Fruit fly (Drosophila melanogaster) whole organism, embryonic: ENCODE results near the gene CG4462.
A peak's percentile ranks its signal among the peaks of the same experiment; 100 is the strongest.

Experiments used
- Adf1 ChIP-seq: fragments of 200-800 bp; sonication (Bioruptor generic); IDR thresholded peaks from 2 replicates; pipeline ENCODE4 v1.3.6; 2022; ENCODE audit warnings: missing biosample characterization, missing genetic modification characterization
- Aef1 ChIP-seq: fragments of 200-800 bp; sonication (Bioruptor generic); IDR thresholded peaks from 3 replicates; pipeline ENCODE4 v1.3.6; 2022; ENCODE audit warnings: missing biosample characterization, missing genetic modification characterization
- CG11093 ChIP-seq: fragments of 200-800 bp; sonication (Bioruptor generic); IDR thresholded peaks from 3 replicates; pipeline ENCODE4 v1.3.6; 2022; ENCODE audit warnings: missing biosample characterization, missing genetic modification characterization
- CG11398 ChIP-seq: fragments of 200-800 bp; sonication (Bioruptor generic); optimal IDR thresholded peaks from 2 replicates; lab custom pipeline; 2016; ENCODE audit warnings: missing biosample characterization, missing genetic modification characterization
- CG1233 ChIP-seq: fragments of 200-800 bp; sonication (Bioruptor generic); optimal IDR thresholded peaks from 4 replicates; lab custom pipeline; 2018; ENCODE audit warnings: missing biosample characterization, mild to moderate bottlenecking, missing genetic modification characterization
- CG12659 ChIP-seq: fragments of 200-800 bp; sonication (Bioruptor generic); optimal IDR thresholded peaks from 3 replicates; lab custom pipeline; 2017; ENCODE audit warnings: mild to moderate bottlenecking, missing biosample characterization, missing genetic modification reagents, missing genetic modification characterization
- CG13775 ChIP-seq: fragments of 200-800 bp; sonication (Bioruptor generic); optimal IDR thresholded peaks from 3 replicates; lab custom pipeline; 2017; ENCODE audit warnings: missing biosample characterization, mild to moderate bottlenecking, missing genetic modification characterization
- CG14050 ChIP-seq: fragments of 200-800 bp; sonication (Bioruptor generic); IDR thresholded peaks from 3 replicates; pipeline ENCODE4 v1.3.6; 2022; ENCODE audit warnings: missing biosample characterization, missing genetic modification characterization
- CG15514 ChIP-seq: fragments of 200-800 bp; sonication (Bioruptor generic); optimal IDR thresholded peaks from 3 replicates; lab custom pipeline; 2017; ENCODE audit warnings: missing biosample characterization, missing genetic modification characterization, mild to moderate bottlenecking, moderate library complexity, missing genetic modification reagents
- CG16813 ChIP-seq: fragments of 200-800 bp; sonication (Bioruptor generic); IDR thresholded peaks from 3 replicates; pipeline ENCODE4 v1.3.6; 2022; ENCODE audit warnings: missing biosample characterization, missing genetic modification characterization; ENCODE audit not compliant: partially characterized antibody
- CG18599 ChIP-seq: fragments of 200-800 bp; sonication (Bioruptor generic); optimal IDR thresholded peaks from 3 replicates; lab custom pipeline; 2017; ENCODE audit warnings: missing biosample characterization, missing genetic modification characterization, mild to moderate bottlenecking, moderate library complexity, missing genetic modification reagents
- CG42726 ChIP-seq: fragments of 200-800 bp; sonication (Bioruptor generic); IDR thresholded peaks from 2 replicates; pipeline ENCODE4 v1.3.6; 2022; ENCODE audit warnings: missing biosample characterization, missing genetic modification characterization; ENCODE audit not compliant: partially characterized antibody
- CG4360 ChIP-seq: fragments of 200-800 bp; sonication (Bioruptor generic); IDR thresholded peaks from 2 replicates; pipeline ENCODE4 v1.3.6; 2022; ENCODE audit warnings: missing biosample characterization, missing genetic modification characterization
- CG4424 ChIP-seq: fragments of 200-800 bp; sonication (Bioruptor generic); optimal IDR thresholded peaks from 3 replicates; lab custom pipeline; 2016; ENCODE audit warnings: missing biosample characterization, missing genetic modification characterization
- CG6272 ChIP-seq: fragments of 200-800 bp; sonication (Bioruptor generic); IDR thresholded peaks from 2 replicates; pipeline ENCODE4 v1.3.6; 2022; ENCODE audit warnings: missing biosample characterization, missing genetic modification characterization
- CG9932 ChIP-seq: fragments of 200-800 bp; sonication (Bioruptor generic); IDR thresholded peaks from 2 replicates; pipeline ENCODE4 v1.3.6; 2022; ENCODE audit warnings: missing biosample characterization, missing genetic modification characterization
- CoRest ChIP-seq: fragments of 200-800 bp; sonication (Bioruptor generic); optimal IDR thresholded peaks from 3 replicates; lab custom pipeline; 2018; ENCODE audit warnings: missing biosample characterization, mild to moderate bottlenecking, missing genetic modification characterization, moderate library complexity
- Dip2 ChIP-seq: fragments of 200-800 bp; sonication (Bioruptor generic); IDR thresholded peaks from 2 replicates; pipeline ENCODE4 v1.3.6; 2022; ENCODE audit warnings: missing biosample characterization, missing genetic modification characterization
- Doc2 ChIP-seq: fragments of 200-800 bp; sonication (Bioruptor generic); IDR thresholded peaks from 2 replicates; pipeline ENCODE4 v1.3.6; 2022; ENCODE audit warnings: missing biosample characterization, missing genetic modification characterization
- Dp ChIP-seq: fragments of 200-800 bp; sonication (Bioruptor generic); optimal IDR thresholded peaks from 2 replicates; lab custom pipeline; 2018; ENCODE audit warnings: missing biosample characterization, mild to moderate bottlenecking, missing genetic modification characterization, moderate library complexity
- Dref ChIP-seq: fragments of 200-800 bp; sonication (Bioruptor generic); IDR thresholded peaks from 2 replicates; pipeline ENCODE4 v1.3.6; 2022; ENCODE audit warnings: missing biosample characterization, missing genetic modification characterization
- E2f2 ChIP-seq: fragments of 200-800 bp; sonication (Bioruptor generic); IDR thresholded peaks from 2 replicates; pipeline ENCODE4 v1.3.6; 2022; ENCODE audit warnings: missing biosample characterization, missing genetic modification characterization
- HLH3B ChIP-seq: fragments of 200-800 bp; sonication (Bioruptor generic); IDR thresholded peaks from 2 replicates; pipeline ENCODE4 v1.3.6; 2022; ENCODE audit warnings: missing biosample characterization, missing genetic modification characterization
- Hr3 ChIP-seq: fragments of 200-800 bp; sonication (Bioruptor generic); optimal IDR thresholded peaks from 3 replicates; lab custom pipeline; 2016; ENCODE audit warnings: missing biosample characterization, missing genetic modification characterization
- Hr51 ChIP-seq, 2 experiments: fragments of 200-800 bp; sonication (Bioruptor generic); optimal IDR thresholded peaks; 2 replicates in 1 of 2; 3 replicates in 1 of 2; lab custom pipeline; 2016 to 2018; ENCODE audit warnings: missing biosample characterization in 2 of 2, missing genetic modification characterization in 2 of 2, mild to moderate bottlenecking in 1 of 2, moderate library complexity in 1 of 2
- Jarid2 ChIP-seq: fragments of 200-800 bp; sonication (Bioruptor generic); optimal IDR thresholded peaks from 3 replicates; lab custom pipeline; 2017; ENCODE audit warnings: mild to moderate bottlenecking, missing biosample characterization, missing genetic modification reagents, missing genetic modification characterization
- Nf-YC ChIP-seq: fragments of 200-800 bp; optimal IDR thresholded peaks from 3 replicates; lab custom pipeline; 2019; ENCODE audit warnings: missing biosample characterization, mild to moderate bottlenecking, missing genetic modification characterization, moderate library complexity
- Sox100B ChIP-seq: fragments of 200-800 bp; sonication (Bioruptor generic); optimal IDR thresholded peaks from 3 replicates; lab custom pipeline; 2018; ENCODE audit warnings: missing biosample characterization, mild to moderate bottlenecking, missing genetic modification characterization
- Sox102F ChIP-seq: fragments of 200-800 bp; sonication (Bioruptor generic); optimal IDR thresholded peaks from 2 replicates; lab custom pipeline; 2018; ENCODE audit warnings: missing biosample characterization, mild to moderate bottlenecking, missing genetic modification characterization, moderate library complexity
- Usf ChIP-seq: fragments of 200-800 bp; sonication (Bioruptor generic); optimal IDR thresholded peaks from 2 replicates; lab custom pipeline; 2017; ENCODE audit warnings: missing genotype, missing biosample characterization, missing genetic modification characterization
- abd-A ChIP-seq: fragments of 200-800 bp; sonication (Bioruptor generic); optimal IDR thresholded peaks from 3 replicates; lab custom pipeline; 2019; ENCODE audit warnings: missing biosample characterization, mild to moderate bottlenecking, missing genetic modification characterization, moderate library complexity
- bab2 ChIP-seq: fragments of 200-800 bp; sonication (Bioruptor generic); optimal IDR thresholded peaks from 2 replicates; lab custom pipeline; 2016; ENCODE audit warnings: missing biosample characterization, missing genetic modification characterization
- bowl ChIP-seq: fragments of 200-800 bp; sonication (Bioruptor generic); IDR thresholded peaks from 2 replicates; pipeline ENCODE4 v1.3.6; 2022; ENCODE audit warnings: missing biosample characterization, missing genetic modification characterization
- cas ChIP-seq: fragments of 200-800 bp; sonication (Bioruptor generic); IDR thresholded peaks from 2 replicates; pipeline ENCODE4 v1.3.6; 2022; ENCODE audit warnings: missing biosample characterization, missing genetic modification characterization
- dmrt99B ChIP-seq: fragments of 200-800 bp; sonication (Bioruptor generic); optimal IDR thresholded peaks from 2 replicates; lab custom pipeline; 2018; ENCODE audit warnings: missing biosample characterization, mild to moderate bottlenecking, missing genetic modification characterization, moderate library complexity
- eve ChIP-seq, 2 experiments: fragments of >200 bp; optimal IDR thresholded peaks; 2 replicates each; lab custom pipeline; 2017; ENCODE audit warnings: missing biosample characterization in 2 of 2, missing genetic modification characterization in 2 of 2
- fd64A ChIP-seq: fragments of 200-800 bp; sonication (Bioruptor generic); optimal IDR thresholded peaks from 3 replicates; lab custom pipeline; 2018; ENCODE audit warnings: missing biosample characterization, mild to moderate bottlenecking, missing genetic modification characterization
- gcm ChIP-seq: fragments of 200-800 bp; sonication (Bioruptor generic); optimal IDR thresholded peaks from 2 replicates; lab custom pipeline; 2019; ENCODE audit warnings: missing biosample characterization, mild to moderate bottlenecking, missing genetic modification characterization, moderate library complexity
- gcm2 ChIP-seq: fragments of 200-800 bp; sonication (Bioruptor generic); optimal IDR thresholded peaks from 2 replicates; lab custom pipeline; 2016; ENCODE audit warnings: missing biosample characterization, missing genetic modification characterization
- gsb-n ChIP-seq: fragments of 200-800 bp; sonication (Bioruptor generic); optimal IDR thresholded peaks from 3 replicates; lab custom pipeline; 2018; ENCODE audit warnings: missing biosample characterization, mild to moderate bottlenecking, missing genetic modification characterization
- insv ChIP-seq, 2 experiments: fragments of 200-800 bp; sonication (Bioruptor generic); optimal IDR thresholded peaks; 3 replicates each; lab custom pipeline; 2016 to 2018; ENCODE audit warnings: missing biosample characterization in 2 of 2, missing genetic modification characterization in 2 of 2
- mirr ChIP-seq: fragments of 200-800 bp; sonication (Bioruptor generic); optimal IDR thresholded peaks from 3 replicates; lab custom pipeline; 2018; ENCODE audit warnings: missing biosample characterization, mild to moderate bottlenecking, missing genetic modification characterization
- nmo ChIP-seq: fragments of 200-800 bp; sonication (Bioruptor generic); optimal IDR thresholded peaks from 2 replicates; lab custom pipeline; 2018; ENCODE audit warnings: missing biosample characterization, mild to moderate bottlenecking, missing genetic modification characterization, moderate library complexity
- ranshi ChIP-seq: fragments of 200-800 bp; sonication (Bioruptor generic); IDR thresholded peaks from 2 replicates; pipeline ENCODE4 v1.3.6; 2022; ENCODE audit warnings: missing biosample characterization, missing genetic modification characterization
- repo ChIP-seq: fragments of 200-800 bp; sonication (Bioruptor generic); optimal IDR thresholded peaks from 2 replicates; lab custom pipeline; 2016; ENCODE audit warnings: missing biosample characterization, missing genetic modification characterization
- row ChIP-seq: fragments of 200-800 bp; sonication (Bioruptor generic); IDR thresholded peaks from 3 replicates; pipeline ENCODE4 v1.3.6; 2022; ENCODE audit warnings: missing biosample characterization, missing genetic modification characterization
- schlank ChIP-seq: fragments of 200-800 bp; sonication (Bioruptor generic); optimal IDR thresholded peaks from 2 replicates; lab custom pipeline; 2018; ENCODE audit warnings: missing biosample characterization, mild to moderate bottlenecking, missing genetic modification characterization
- seq ChIP-seq: fragments of 200-800 bp; sonication (Bioruptor generic); IDR thresholded peaks from 2 replicates; pipeline ENCODE4 v1.3.6; 2022; ENCODE audit warnings: missing biosample characterization, missing genetic modification characterization
- tgo ChIP-seq: fragments of 200-800 bp; sonication (Bioruptor generic); IDR thresholded peaks from 3 replicates; pipeline ENCODE4 v1.3.6; 2022; ENCODE audit warnings: missing biosample characterization, missing genetic modification characterization
- tll ChIP-seq, 2 experiments: fragments of 200-800 bp in 1 of 2; fragments of >200 bp in 1 of 2; sonication (Bioruptor generic) in 1 of 2; optimal IDR thresholded peaks; 2 replicates each; lab custom pipeline; 2017 to 2019; ENCODE audit warnings: missing biosample characterization in 2 of 2, missing genetic modification characterization in 2 of 2, mild to moderate bottlenecking in 1 of 2, moderate library complexity in 1 of 2

CG4462 gene

DNA sequence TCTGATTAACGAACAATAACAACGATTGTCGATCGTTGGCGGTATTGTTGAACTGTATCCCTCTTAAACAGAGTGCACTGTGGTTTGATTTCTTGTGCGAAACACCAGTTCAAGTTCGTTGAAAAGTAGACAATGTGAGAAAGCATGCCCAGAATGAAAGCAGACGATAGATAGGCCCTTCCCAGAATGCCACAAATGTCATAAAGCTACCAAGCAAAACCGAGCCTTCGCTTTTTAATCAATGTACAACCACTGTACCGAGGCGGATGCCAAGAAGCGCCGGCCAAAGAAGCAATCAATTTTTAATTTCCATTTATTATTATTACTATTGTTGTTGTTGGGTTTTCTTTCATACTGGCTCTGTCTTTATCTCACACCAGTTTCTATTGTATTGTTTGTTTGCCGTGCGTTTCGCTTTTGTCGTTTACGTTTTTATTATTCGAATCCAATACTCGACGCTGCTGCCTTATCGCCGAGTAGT lies 16.3 kb downstream of the CG4462 start (continued):
- peak; percentile 67; the same call in 1 of the 2 replicates for TF ChIP-seq cas (GFP tag; lab: Robert Waterston, UW)
- peak; percentile 79 for TF ChIP-seq ranshi (GFP tag; lab: Robert Waterston, UW)
- peak; percentile 88 for TF ChIP-seq row (GFP tag; lab: Robert Waterston, UW)
- TF ChIP-seq tll (GFP tag; optimal IDR thresholded peaks at IDR 0.05; lab: Kevin White, UChicago), result no peak
- TF ChIP-seq CG16813 (GFP tag; lab: Robert Waterston, UW), result no peak
- TF ChIP-seq Dip2 (GFP tag; lab: Robert Waterston, UW), result 0 out of 2 replicates have a peak, but pooled peaks have one; percentile 36
- peak; percentile 93 for TF ChIP-seq seq (GFP tag; lab: Robert Waterston, UW)
- TF ChIP-seq Sox102F (GFP tag; lab: Kevin White, UChicago), result peak; percentile 90
- TF ChIP-seq Dref, result no peak
- TF ChIP-seq Sox100B (GFP tag; lab: Kevin White, UChicago), result peak; percentile 76
- no peak for TF ChIP-seq insv (GFP tag; optimal IDR thresholded peaks at IDR 0.05; lab: Kevin White, UChicago)
- peak; percentile 88 for TF ChIP-seq CG18599 (GFP tag; lab: Kevin White, UChicago)
- TF ChIP-seq eve (GFP tag; optimal IDR thresholded peaks at IDR 0.05; lab: Kevin White, UChicago), result no peak
- peak; percentile 74 for TF ChIP-seq CG15514 (GFP tag; lab: Kevin White, UChicago)
- peak; percentile 56 for TF ChIP-seq gcm2 (GFP tag; lab: Kevin White, UChicago)
- peak; percentile 66 for TF ChIP-seq CG4360 (GFP tag; lab: Robert Waterston, UW)
- TF ChIP-seq CoRest, result peak; percentile 78
- peak; percentile 70 to 87 for TF ChIP-seq Hr51 (GFP tag; optimal IDR thresholded peaks at IDR 0.05; lab: Kevin White, UChicago)
- no peak for TF ChIP-seq CG42726 (GFP tag; lab: Robert Waterston, UW)
- TF ChIP-seq CG11398 (GFP tag; lab: Kevin White, UChicago), result peak; percentile 51
- peak; percentile 87 for TF ChIP-seq HLH3B (GFP tag; lab: Robert Waterston, UW)
- peak; percentile 10 for TF ChIP-seq mirr (GFP tag; lab: Kevin White, UChicago)
- TF ChIP-seq CG13775 (GFP tag; lab: Kevin White, UChicago), result peak; percentile 68
- TF ChIP-seq E2f2 (GFP tag; lab: Robert Waterston, UW), result peak; percentile 73
- peak; percentile 52 for TF ChIP-seq Jarid2
- TF ChIP-seq bab2, result peak; percentile 52
- TF ChIP-seq schlank, result peak; percentile 49
- 0 out of 2 replicates have a peak, but pooled peaks have one; percentile 37 for TF ChIP-seq Doc2 (GFP tag; lab: Robert Waterston, UW)
- TF ChIP-seq bowl (GFP tag; lab: Robert Waterston, UW), result 0 out of 2 replicates have a peak, but pooled peaks have one; percentile 20
- TF ChIP-seq dmrt99B (tag; lab: Kevin White, UChicago), result peak; percentile 89
- no peak for TF ChIP-seq Dp
- peak; percentile 82 for TF ChIP-seq Hr3 (GFP tag; lab: Kevin White, UChicago)
- TF ChIP-seq CG4424 (GFP tag; lab: Kevin White, UChicago), result peak; percentile 82
- TF ChIP-seq Usf, result peak; percentile 35
- TF ChIP-seq CG14050 (GFP tag; lab: Robert Waterston, UW), result peak; percentile 84
- TF ChIP-seq gsb-n (tag; lab: Kevin White, UChicago), result peak; percentile 71
- peak; percentile 76 for TF ChIP-seq CG9932 (GFP tag; lab: Robert Waterston, UW)
- TF ChIP-seq repo, result peak; percentile 67
- TF ChIP-seq tgo, result peak; percentile 86
- TF ChIP-seq Nf-YC, result no peak
- peak; percentile 81 for TF ChIP-seq CG12659 (GFP tag; lab: Kevin White, UChicago)
- TF ChIP-seq fd64A (GFP tag; lab: Kevin White, UChicago), result peak; percentile 76
- 0 out of 3 replicates have a peak, but pooled peaks have one; percentile 44 for TF ChIP-seq CG11093 (GFP tag; lab: Robert Waterston, UW)
- peak; percentile 60 for TF ChIP-seq nmo
- TF ChIP-seq CG1233 (GFP tag; lab: Kevin White, UChicago), result peak; percentile 42
- TF ChIP-seq Aef1 (GFP tag; lab: Robert Waterston, UW), result peak; percentile 86
- peak; percentile 58; the same call in 1 of the 2 replicates for TF ChIP-seq CG6272 (GFP tag; lab: Robert Waterston, UW)
- TF ChIP-seq abd-A, result no peak
- peak; percentile 76 for TF ChIP-seq Adf1
- TF ChIP-seq gcm, result peak; percentile 67
